Worm (Caenorhabditis elegans): ENCODE measurements around the gene F15E6.9.

DNA sequence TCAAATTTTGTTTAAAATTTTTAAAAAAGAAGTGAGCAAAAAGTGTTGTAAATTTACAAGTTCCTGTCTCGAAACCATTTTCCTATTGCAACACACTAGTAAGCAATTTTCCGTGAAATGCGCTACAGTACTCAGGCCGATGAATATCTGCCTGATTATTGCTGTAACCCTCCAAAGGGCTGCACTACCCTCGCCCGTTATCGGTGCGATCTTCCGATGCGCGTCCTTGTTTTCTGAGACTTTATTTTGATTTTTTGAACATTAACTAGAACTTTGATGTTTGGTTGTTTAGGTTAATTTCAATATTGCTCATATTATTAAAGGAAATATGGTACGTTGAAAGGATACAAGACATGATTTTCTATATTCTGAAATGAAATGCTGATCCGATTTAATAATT lies 39.3 kb upstream of the F15E6.9 start:
- no peak for TF ChIP-seq ama-1 (optimal IDR thresholded peaks at IDR 0.05)
- no peak for TF ChIP-seq egl-27 (tag; optimal IDR thresholded peaks at IDR 0.05)
- TF ChIP-seq lsy-12 (tag; optimal IDR thresholded peaks at IDR 0.05) = no peak

All from whole organism, L3 larva.